Worm (Caenorhabditis elegans): ENCODE measurements around the gene letm-1.

The letm-1 gene

DNA sequence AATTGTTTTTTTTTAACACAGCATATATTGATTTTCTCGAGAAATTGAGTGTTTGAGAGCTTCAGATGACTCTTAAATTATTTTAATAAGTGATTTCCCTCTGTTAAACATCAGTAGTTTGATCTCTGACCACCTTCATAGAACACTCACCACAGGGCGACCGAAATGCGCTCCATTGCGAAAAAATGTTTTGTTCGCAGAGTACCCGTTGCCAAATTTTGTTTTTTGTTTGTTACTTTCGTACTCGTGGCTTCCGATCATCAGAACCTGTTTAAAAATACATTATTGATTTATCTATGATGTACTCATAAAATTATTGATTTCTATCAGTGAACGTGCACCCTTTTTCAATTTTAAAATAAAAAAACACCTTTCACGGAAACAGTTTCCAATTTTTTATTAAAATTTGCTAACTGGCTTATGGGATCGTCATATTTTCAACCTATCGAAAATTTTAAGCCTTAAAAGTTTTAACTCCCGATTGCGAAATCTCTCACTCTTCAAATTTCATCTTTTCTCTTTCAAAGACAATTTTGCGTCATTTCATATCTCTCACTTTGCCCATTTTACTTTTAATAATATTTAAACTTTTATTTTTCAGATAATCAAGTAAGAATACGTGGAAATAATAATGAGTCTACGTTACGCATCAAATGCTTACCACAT is at the start of gene letm-1:
letm-1 (plus strand) TSS at position 598 of the 666 bp plus-strand sequence.
- no peak for TF ChIP-seq unc-62 (GFP tag; optimal IDR thresholded peaks at IDR 0.05)

DNA sequence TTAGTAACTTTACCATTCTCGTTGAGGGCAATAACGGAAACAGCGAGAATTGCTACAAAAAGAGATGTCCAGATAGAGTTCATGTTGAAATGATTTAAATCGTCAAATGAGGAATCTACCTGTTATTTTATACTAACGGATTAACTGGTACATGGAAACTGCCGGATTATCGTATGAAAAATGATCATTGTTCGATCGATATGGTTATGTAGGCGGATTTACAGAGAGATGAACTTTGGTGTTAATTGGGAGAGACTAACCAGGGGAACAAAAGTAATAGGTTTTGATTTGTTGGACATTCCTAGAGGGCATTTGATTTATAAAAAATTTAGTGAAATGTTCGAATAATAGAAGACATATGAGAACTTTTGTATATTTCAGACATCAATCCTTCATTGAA is 49.3 kb upstream of the letm-1 start, which contains the start of gene spig-9:
spig-9 (minus strand) TSS at position 101 of the 400 bp plus-strand sequence.
- no peak for TF ChIP-seq unc-62 (GFP tag; optimal IDR thresholded peaks at IDR 0.05)

ce11 chrV:13613870-13614269 is 47.2 kb upstream of the letm-1 start, which contains the start of gene F53F4.7:
F53F4.7 (minus strand) TSS chrV:13613970.
- no peak for TF ChIP-seq unc-62 (GFP tag; optimal IDR thresholded peaks at IDR 0.05)

DNA sequence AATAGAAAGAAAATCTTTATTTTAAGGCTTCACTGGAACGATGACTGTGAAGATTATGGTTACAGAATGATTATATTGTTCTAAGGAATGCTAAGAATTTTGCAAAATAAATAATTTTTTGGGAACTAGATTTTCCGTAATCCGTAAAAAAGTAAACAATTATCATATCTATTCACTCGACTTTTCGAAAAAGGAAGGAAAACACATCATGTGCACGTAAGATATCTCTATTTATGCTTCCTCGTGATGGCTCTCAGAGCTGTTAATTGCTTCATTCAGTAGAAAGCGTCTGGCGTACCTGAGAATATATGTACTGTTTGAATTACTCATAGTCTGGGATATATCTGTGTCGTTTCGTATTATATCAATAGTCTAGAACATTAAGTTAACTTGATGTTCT is 41.3 kb upstream of the letm-1 start, which contains the start of gene srd-11:
srd-11 (minus strand) TSS at position 101 of the 400 bp plus-strand sequence.
- no peak for TF ChIP-seq unc-62 (GFP tag; optimal IDR thresholded peaks at IDR 0.05)

ce11 chrV:13620676-13621075 is 40.4 kb upstream of the letm-1 start, which contains the start of gene F53F4.15:
F53F4.15 (plus strand) TSS chrV:13620976.
- no peak for TF ChIP-seq unc-62 (GFP tag; optimal IDR thresholded peaks at IDR 0.05)

DNA sequence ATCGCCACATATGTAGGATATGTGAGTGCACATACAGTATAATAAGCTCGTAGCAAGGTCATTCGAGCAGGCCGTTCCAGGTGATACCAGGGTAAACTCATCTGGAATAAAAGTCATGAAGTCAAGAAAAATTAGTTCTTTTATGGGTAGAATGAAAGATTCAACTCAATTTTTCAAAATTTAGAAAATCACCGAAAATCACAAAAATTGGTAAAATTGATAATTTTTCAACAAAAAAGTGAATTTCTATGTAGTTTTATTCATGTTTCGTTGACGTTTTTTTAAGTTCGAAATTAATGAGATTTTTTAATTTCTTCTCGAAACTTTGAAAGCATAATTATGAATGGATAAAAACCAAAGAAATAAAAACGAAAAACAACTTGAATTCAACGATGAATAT is 39.3 kb upstream of the letm-1 start, which contains the start of gene F53F4.16:
F53F4.16 (minus strand) TSS at position 101 of the 400 bp plus-strand sequence.
- TF ChIP-seq unc-62 (GFP tag; optimal IDR thresholded peaks at IDR 0.05) = no peak

ce11 chrV:13624424-13624823 is 36.6 kb upstream of the letm-1 start, which contains the start of gene F53F4.11:
F53F4.11 (minus strand) TSS chrV:13624524.
- TF ChIP-seq unc-62 (GFP tag; optimal IDR thresholded peaks at IDR 0.05) = no peak

DNA sequence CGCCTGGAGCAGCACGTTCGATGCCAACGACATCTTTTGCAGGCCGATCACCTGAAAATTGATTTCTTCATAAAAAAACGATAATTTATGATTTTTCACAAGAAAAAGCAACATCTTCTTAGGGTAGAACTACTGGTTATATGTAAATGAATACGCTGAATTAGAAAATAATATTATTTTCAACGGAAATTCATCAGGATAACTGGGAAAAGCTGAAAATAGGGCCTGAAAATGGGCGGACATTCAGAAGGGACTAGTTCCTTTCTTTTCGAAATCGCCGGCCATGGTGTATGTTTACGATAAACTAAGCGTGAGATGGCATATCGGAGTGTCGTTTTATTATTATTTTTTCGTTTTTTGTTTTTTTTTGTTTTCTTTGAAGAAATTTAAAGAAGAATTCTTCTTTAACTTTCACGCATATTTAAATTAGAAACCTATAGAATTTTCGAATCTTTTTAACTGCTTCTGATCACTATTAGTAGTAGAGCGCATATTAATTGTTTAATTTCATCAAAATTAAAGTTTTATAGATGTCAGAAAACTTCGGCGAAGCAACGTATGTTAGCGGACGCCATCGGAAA is 35.5 kb upstream of the letm-1 start, which contains the start of the genes nduv-2 and F53F4.12:
nduv-2 (minus strand) TSS at position 51 of the 581 bp plus-strand sequence.
F53F4.12 (plus strand) TSS at position 531 of the 581 bp plus-strand sequence.
- TF ChIP-seq unc-62 (GFP tag; optimal IDR thresholded peaks at IDR 0.05) = no peak

- no peak for TF ChIP-seq unc-62 (GFP tag; optimal IDR thresholded peaks at IDR 0.05)
These were observed 33.9 kb upstream of the letm-1 start, which contains the start of gene sde-2 for ce11 chrV:13627103-13627623. sde-2 (plus strand) TSS chrV:13627573.

- TF ChIP-seq unc-62 (GFP tag; optimal IDR thresholded peaks at IDR 0.05) = no peak
These were observed 26.9 kb upstream of the letm-1 start, which contains the start of gene H37A05.2 for ce11 chrV:13634149-13634548. H37A05.2 (minus strand) TSS chrV:13634249.

ce11 chrV:13636411-13636810 is 24.6 kb upstream of the letm-1 start:
- no peak for TF ChIP-seq unc-62 (GFP tag; optimal IDR thresholded peaks at IDR 0.05)

- TF ChIP-seq unc-62 (GFP tag; optimal IDR thresholded peaks at IDR 0.05) = no peak
These were observed 23.0 kb upstream of the letm-1 start for ce11 chrV:13638040-13638439.

ce11 chrV:13645848-13646578 is 15.0 kb upstream of the letm-1 start:
- TF ChIP-seq unc-62 (GFP tag; optimal IDR thresholded peaks at IDR 0.05) = no peak

ce11 chrV:13647185-13647584 is 13.9 kb upstream of the letm-1 start:
- TF ChIP-seq unc-62 (GFP tag; optimal IDR thresholded peaks at IDR 0.05) = no peak

DNA sequence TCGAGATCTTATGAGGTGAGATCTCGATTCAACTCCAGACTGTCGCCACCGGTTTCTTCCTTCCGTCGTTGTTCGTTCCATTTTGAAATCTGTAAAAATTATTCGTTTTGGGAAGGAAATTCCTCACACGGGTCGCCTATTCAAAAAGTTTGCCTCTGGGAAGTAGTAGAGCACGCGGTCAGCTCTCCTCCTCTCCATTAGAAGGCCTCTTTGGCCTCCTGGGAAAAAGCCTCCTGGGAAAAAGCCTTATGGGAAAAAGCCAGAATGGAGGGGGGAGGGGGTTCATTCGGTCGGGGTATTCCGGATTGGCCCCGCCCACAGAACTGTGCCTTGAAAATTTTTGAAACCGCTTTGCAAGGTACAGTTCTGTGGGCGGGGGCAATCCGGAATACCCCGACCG is 13.4 kb upstream of the letm-1 start:
- no peak for TF ChIP-seq unc-62 (GFP tag; optimal IDR thresholded peaks at IDR 0.05)
